Worm (Caenorhabditis elegans): ENCODE measurements around the gene Y97E10AL.1.

Gene Y97E10AL.1

ce11 chrV:7994570-7994969 lies 8.6 kb downstream of the Y97E10AL.1 start, which contains the start of gene ceh-76:
ceh-76 (minus strand) TSS chrV:7994670.
- no peak for TF ChIP-seq nhr-237 (tag; optimal IDR thresholded peaks at IDR 0.05)
- no peak for TF ChIP-seq ceh-16 (tag; optimal IDR thresholded peaks at IDR 0.05)
- no peak for TF ChIP-seq sma-3 (GFP tag; optimal IDR thresholded peaks at IDR 0.05)
- no peak for TF ChIP-seq ztf-1 (GFP tag; conservative IDR thresholded peaks at IDR 0.05)
- TF ChIP-seq ztf-4 (tag; optimal IDR thresholded peaks at IDR 0.05), result no peak
- no peak for TF ChIP-seq lin-13 (GFP tag; optimal IDR thresholded peaks at IDR 0.05)
- TF ChIP-seq zag-1 (tag; optimal IDR thresholded peaks at IDR 0.05), result no peak
- no peak for TF ChIP-seq elt-1 (tag; optimal IDR thresholded peaks at IDR 0.05)
- no peak for TF ChIP-seq peb-1 (tag; optimal IDR thresholded peaks at IDR 0.05)
- TF ChIP-seq unc-62 (GFP tag; optimal IDR thresholded peaks at IDR 0.05), result no peak
- TF ChIP-seq lin-39 (tag; optimal IDR thresholded peaks at IDR 0.05), result no peak
- no peak for TF ChIP-seq ZK546.5 (tag; optimal IDR thresholded peaks at IDR 0.05)
- no peak for TF ChIP-seq mbf-1 (tag; optimal IDR thresholded peaks at IDR 0.05)
- TF ChIP-seq C34F6.9 (tag; optimal IDR thresholded peaks at IDR 0.05), result no peak

- TF ChIP-seq aly-2 (tag; optimal IDR thresholded peaks at IDR 0.05) (no peak), nhr-11 (tag; optimal IDR thresholded peaks at IDR 0.05) (no peak), sem-4 (tag; optimal IDR thresholded peaks at IDR 0.05) (no peak), nhr-25 (tag; optimal IDR thresholded peaks at IDR 0.05) (no peak), fos-1 (tag; optimal IDR thresholded peaks at IDR 0.05) (no peak), ceh-82 (tag; optimal IDR thresholded peaks at IDR 0.05) (no peak), ceh-16 (tag; optimal IDR thresholded peaks at IDR 0.05) (no peak), lin-39 (tag; optimal IDR thresholded peaks at IDR 0.05) (no peak), peb-1 (tag; optimal IDR thresholded peaks at IDR 0.05) (no peak), blmp-1 (tag; optimal IDR thresholded peaks at IDR 0.05; ENCODE audit: insufficient read depth) (no peak), lin-13 (GFP tag; optimal IDR thresholded peaks at IDR 0.05) (no peak), ama-1 (optimal IDR thresholded peaks at IDR 0.05) (no peak), sma-3 (GFP tag; optimal IDR thresholded peaks at IDR 0.05) (no peak), zag-1 (tag; optimal IDR thresholded peaks at IDR 0.05) (no peak), sma-9 (GFP tag; optimal IDR thresholded peaks at IDR 0.05) (no peak), sma-9 (tag; optimal IDR thresholded peaks at IDR 0.05) (no peak)
These were observed 9.2 kb downstream of the Y97E10AL.1 start for ce11 chrV:7995165-7995564.

ce11 chrV:7995878-7996277 lies 9.9 kb downstream of the Y97E10AL.1 start, which contains the start of gene Y97E10AR.2:
Y97E10AR.2 (plus strand) TSS chrV:7996178.
- TF ChIP-seq elt-1 (tag; optimal IDR thresholded peaks at IDR 0.05), result no peak
- TF ChIP-seq ama-1 (optimal IDR thresholded peaks at IDR 0.05), result no peak
- TF ChIP-seq nhr-21 (tag; optimal IDR thresholded peaks at IDR 0.05), result no peak
- TF ChIP-seq elt-3 (tag; optimal IDR thresholded peaks at IDR 0.05), result no peak
- no peak for TF ChIP-seq fos-1 (tag; optimal IDR thresholded peaks at IDR 0.05)
- TF ChIP-seq mab-5 (tag; optimal IDR thresholded peaks at IDR 0.05), result no peak

ce11 chrV:8000929-8001513 lies 15.1 kb downstream of the Y97E10AL.1 start, which contains the start of gene Y97E10AR.1:
Y97E10AR.1 (plus strand) TSS chrV:8001463.
- TF ChIP-seq elt-1 (tag; optimal IDR thresholded peaks at IDR 0.05) (no peak), sma-3 (GFP tag; optimal IDR thresholded peaks at IDR 0.05) (peak; percentile 29), fos-1 (tag; optimal IDR thresholded peaks at IDR 0.05) (peak; percentile 94), ceh-16 (tag; optimal IDR thresholded peaks at IDR 0.05) (no peak), Y55F3AM.14 (GFP tag; optimal IDR thresholded peaks at IDR 0.05) (peak; percentile 94), mab-5 (tag; optimal IDR thresholded peaks at IDR 0.05) (peak; percentile 73), sma-9 (GFP tag; optimal IDR thresholded peaks at IDR 0.05) (peak; percentile 93), sma-9 (tag; optimal IDR thresholded peaks at IDR 0.05) (no peak), gmeb-1 (tag; optimal IDR thresholded peaks at IDR 0.05) (no peak), unc-39 (tag; optimal IDR thresholded peaks at IDR 0.05) (no peak), crh-2 (tag; optimal IDR thresholded peaks at IDR 0.05) (peak; percentile 83), lin-11 (tag; optimal IDR thresholded peaks at IDR 0.05) (peak; percentile 4), snpc-4 (tag; optimal IDR thresholded peaks at IDR 0.05) (peak; percentile 71), nhr-77 (tag; optimal IDR thresholded peaks at IDR 0.05) (no peak), sem-4 (tag; optimal IDR thresholded peaks at IDR 0.05) (peak; percentile 31), mbf-1 (tag; optimal IDR thresholded peaks at IDR 0.05) (no peak), nhr-25 (tag; optimal IDR thresholded peaks at IDR 0.05) (no peak), ztf-4 (tag; optimal IDR thresholded peaks at IDR 0.05) (peak; percentile 60), ama-1 (optimal IDR thresholded peaks at IDR 0.05) (no peak), lin-13 (GFP tag; optimal IDR thresholded peaks at IDR 0.05) (peak; percentile 46), elt-3 (tag; optimal IDR thresholded peaks at IDR 0.05) (no peak), blmp-1 (tag; optimal IDR thresholded peaks at IDR 0.05; ENCODE audit: insufficient read depth) (peak; percentile 92), nhr-6 (tag; optimal IDR thresholded peaks at IDR 0.05) (peak; percentile 65), F13H6.1 (tag; optimal IDR thresholded peaks at IDR 0.05) (peak; percentile 93), aly-2 (tag; optimal IDR thresholded peaks at IDR 0.05) (no peak), nhr-10 (tag; optimal IDR thresholded peaks at IDR 0.05) (no peak), nhr-23 (tag; optimal IDR thresholded peaks at IDR 0.05) (no peak), lsy-2 (tag; optimal IDR thresholded peaks at IDR 0.05) (peak; percentile 33 to 84), egl-27 (tag; optimal IDR thresholded peaks at IDR 0.05) (peak; percentile 73), peb-1 (tag; optimal IDR thresholded peaks at IDR 0.05) (no peak), alr-1 (tag; optimal IDR thresholded peaks at IDR 0.05) (no peak), ztf-11 (tag; optimal IDR thresholded peaks at IDR 0.05) (no peak), ztf-1 (GFP tag; conservative IDR thresholded peaks at IDR 0.05) (no peak), nhr-237 (tag; optimal IDR thresholded peaks at IDR 0.05) (no peak), nhr-129 (tag; optimal IDR thresholded peaks at IDR 0.05) (peak; percentile 89), unc-55 (GFP tag; optimal IDR thresholded peaks at IDR 0.05) (peak; percentile 96), R02D3.7 (tag; optimal IDR thresholded peaks at IDR 0.05) (no peak)

Measured in whole organism, L2 larva.